Fruit fly (Drosophila melanogaster) whole organism, prepupa: Measurements from ENCODE around the gene ksh.

Source experiments
- Blimp-1 ChIP-seq: fragments of 200-800 bp; sonication (Bioruptor generic); optimal IDR thresholded peaks from 3 replicates; lab custom pipeline; 2017; ENCODE audit warnings: missing biosample characterization, missing genetic modification characterization, mild to moderate bottlenecking, moderate library complexity, missing genetic modification reagents
- CG10631 ChIP-seq: fragments of 200-800 bp; sonication (Bioruptor generic); optimal IDR thresholded peaks from 2 replicates; lab custom pipeline; 2016; ENCODE audit warnings: missing biosample characterization, missing genetic modification characterization
- CG11294 ChIP-seq: fragments of 200-800 bp; sonication (Bioruptor generic); IDR thresholded peaks from 2 replicates; pipeline ENCODE4 v1.3.6; 2022; ENCODE audit warnings: missing biosample characterization, missing genetic modification characterization
- CG11762 ChIP-seq: fragments of 200-800 bp; sonication (Bioruptor generic); optimal IDR thresholded peaks from 3 replicates; lab custom pipeline; 2016; ENCODE audit warnings: missing biosample characterization, missing genetic modification characterization; ENCODE audit not compliant: insufficient read depth
- CG11902 ChIP-seq: fragments of 200-800 bp; sonication (Bioruptor generic); optimal IDR thresholded peaks from 3 replicates; lab custom pipeline; 2016; ENCODE audit warnings: missing biosample characterization, missing genetic modification characterization
- CG15336 ChIP-seq: fragments of 200-800 bp; sonication (Bioruptor generic); IDR thresholded peaks from 2 replicates; pipeline ENCODE4 v1.3.6; 2022; ENCODE audit warnings: missing biosample characterization, missing genetic modification characterization
- CG1621 ChIP-seq: fragments of 200-800 bp; sonication (Bioruptor generic); optimal IDR thresholded peaks from 3 replicates; lab custom pipeline; 2018; ENCODE audit warnings: missing biosample characterization, mild to moderate bottlenecking, missing genetic modification characterization
- CG16779 ChIP-seq: fragments of 200-800 bp; sonication (Bioruptor generic); optimal IDR thresholded peaks from 3 replicates; lab custom pipeline; 2017; ENCODE audit warnings: missing biosample characterization, mild to moderate bottlenecking, missing genetic modification characterization
- CG31627 ChIP-seq: fragments of 200-800 bp; sonication (Bioruptor generic); optimal IDR thresholded peaks from 3 replicates; lab custom pipeline; 2016; ENCODE audit warnings: missing biosample characterization, missing genetic modification characterization
- CG32006 ChIP-seq: fragments of 200-800 bp; sonication (Bioruptor generic); optimal IDR thresholded peaks from 3 replicates; lab custom pipeline; 2017; ENCODE audit warnings: missing biosample characterization, mild to moderate bottlenecking, missing genetic modification characterization
- CG34406 ChIP-seq: fragments of 200-800 bp; sonication (Bioruptor generic); optimal IDR thresholded peaks from 3 replicates; lab custom pipeline; 2016; ENCODE audit warnings: missing biosample characterization, missing genetic modification characterization
- CG3919 ChIP-seq: fragments of 200-800 bp; sonication (Bioruptor generic); optimal IDR thresholded peaks from 3 replicates; lab custom pipeline; 2016; ENCODE audit warnings: missing biosample characterization, missing genetic modification characterization
- CG4318 ChIP-seq: fragments of 200-800 bp; sonication (Bioruptor generic); optimal IDR thresholded peaks from 3 replicates; lab custom pipeline; 2017; ENCODE audit warnings: missing biosample characterization, mild to moderate bottlenecking, missing genetic modification characterization
- CG6163 ChIP-seq: fragments of 200-800 bp; sonication (Bioruptor generic); IDR thresholded peaks from 3 replicates; pipeline ENCODE4 v1.3.6; 2022; ENCODE audit warnings: missing biosample characterization, missing genetic modification characterization
- CG6792 ChIP-seq: fragments of 200-800 bp; sonication (Bioruptor generic); optimal IDR thresholded peaks from 3 replicates; lab custom pipeline; 2016; ENCODE audit warnings: missing biosample characterization, missing genetic modification characterization
- CG6808 ChIP-seq: fragments of 200-800 bp; sonication (Bioruptor generic); optimal IDR thresholded peaks from 3 replicates; lab custom pipeline; 2017; ENCODE audit warnings: missing biosample characterization, missing genetic modification characterization, mild to moderate bottlenecking, moderate library complexity, missing genetic modification reagents
- CG6854 ChIP-seq: fragments of 200-800 bp; sonication (Bioruptor generic); optimal IDR thresholded peaks from 2 replicates; lab custom pipeline; 2017; ENCODE audit warnings: missing biosample characterization, mild to moderate bottlenecking, missing genetic modification characterization
- CG7368 ChIP-seq: fragments of 200-800 bp; sonication (Bioruptor generic); optimal IDR thresholded peaks from 3 replicates; lab custom pipeline; 2016; ENCODE audit warnings: missing biosample characterization, missing genetic modification characterization
- CG8119 ChIP-seq: fragments of 200-800 bp; sonication (Bioruptor generic); IDR thresholded peaks from 3 replicates; pipeline ENCODE4 v1.3.6; 2022; ENCODE audit warnings: missing biosample characterization, missing genetic modification characterization
- CG8319 ChIP-seq: fragments of 200-800 bp; sonication (Bioruptor generic); optimal IDR thresholded peaks from 3 replicates; lab custom pipeline; 2016; ENCODE audit warnings: missing biosample characterization, missing genetic modification characterization
- CG8632 ChIP-seq: fragments of 200-800 bp; sonication (Bioruptor generic); optimal IDR thresholded peaks from 3 replicates; lab custom pipeline; 2016; ENCODE audit warnings: missing biosample characterization, missing genetic modification characterization
- Eip75B ChIP-seq: fragments of 200-800 bp; sonication (Bioruptor generic); optimal IDR thresholded peaks from 3 replicates; lab custom pipeline; 2016; ENCODE audit warnings: missing biosample characterization, missing genetic modification characterization
- Eip93F ChIP-seq: fragments of 200-800 bp; sonication (Bioruptor generic); optimal IDR thresholded peaks from 2 replicates; lab custom pipeline; 2016; ENCODE audit warnings: missing biosample characterization, mild to moderate bottlenecking, missing genetic modification characterization
- Ets21C ChIP-seq: fragments of 200-800 bp; sonication (Bioruptor generic); optimal IDR thresholded peaks from 3 replicates; lab custom pipeline; 2016; ENCODE audit warnings: missing biosample characterization, missing genetic modification characterization
- Hr38 ChIP-seq: sonication (Bioruptor generic); optimal IDR thresholded peaks from 2 replicates; lab custom pipeline; 2016; ENCODE audit warnings: missing biosample characterization, missing genetic modification characterization
- Hr39 ChIP-seq: fragments of 200-800 bp; sonication (Bioruptor generic); optimal IDR thresholded peaks from 2 replicates; lab custom pipeline; 2016; ENCODE audit warnings: missing biosample characterization, missing genetic modification characterization
- Met ChIP-seq: fragments of 200-800 bp; sonication (Bioruptor generic); optimal IDR thresholded peaks from 3 replicates; lab custom pipeline; 2016; ENCODE audit warnings: missing biosample characterization, missing genetic modification characterization
- OdsH ChIP-seq: fragments of 200-800 bp; sonication (Bioruptor generic); optimal IDR thresholded peaks from 3 replicates; lab custom pipeline; 2016; ENCODE audit warnings: missing biosample characterization, missing genetic modification characterization
- Smox ChIP-seq: fragments of 200-800 bp; sonication (Bioruptor generic); optimal IDR thresholded peaks from 3 replicates; lab custom pipeline; 2016; ENCODE audit warnings: missing biosample characterization, missing genetic modification characterization
- Sox102F ChIP-seq: fragments of 200-800 bp; sonication (Bioruptor generic); optimal IDR thresholded peaks from 2 replicates; lab custom pipeline; 2016; ENCODE audit warnings: missing biosample characterization, mild to moderate bottlenecking, missing genetic modification characterization
- Sox14 ChIP-seq: fragments of 200-800 bp; sonication (Bioruptor generic); optimal IDR thresholded peaks from 3 replicates; lab custom pipeline; 2016; ENCODE audit warnings: missing biosample characterization, missing genetic modification characterization
- achi ChIP-seq: fragments of 200-800 bp; sonication (Bioruptor generic); optimal IDR thresholded peaks from 3 replicates; lab custom pipeline; 2016; ENCODE audit warnings: missing biosample characterization, missing genetic modification characterization
- cyc ChIP-seq: fragments of 200-800 bp; sonication (Bioruptor generic); optimal IDR thresholded peaks from 3 replicates; lab custom pipeline; 2016; ENCODE audit warnings: missing biosample characterization, missing genetic modification characterization
- dac ChIP-seq: fragments of 200-800 bp; sonication (Bioruptor generic); optimal IDR thresholded peaks from 2 replicates; lab custom pipeline; 2017; ENCODE audit warnings: missing biosample characterization, mild to moderate bottlenecking, missing genetic modification characterization
- dsx ChIP-seq: fragments of 200-800 bp; optimal IDR thresholded peaks from 3 replicates; lab custom pipeline; 2019; ENCODE audit warnings: missing biosample characterization, mild to moderate bottlenecking, missing genetic modification characterization, moderate library complexity; ENCODE audit not compliant: poor library complexity, severe bottlenecking
- esn ChIP-seq: fragments of 200-800 bp; sonication (Bioruptor generic); optimal IDR thresholded peaks from 2 replicates; lab custom pipeline; 2016; ENCODE audit warnings: missing biosample characterization, mild to moderate bottlenecking, missing genetic modification characterization, moderate library complexity
- fd59A ChIP-seq: fragments of 200-800 bp; sonication (Bioruptor generic); optimal IDR thresholded peaks from 2 replicates; lab custom pipeline; 2017; ENCODE audit warnings: missing biosample characterization, mild to moderate bottlenecking, missing genetic modification characterization, missing genetic modification reagents
- fd85E ChIP-seq: fragments of 200-800 bp; sonication (Bioruptor generic); optimal IDR thresholded peaks from 3 replicates; lab custom pipeline; 2016; ENCODE audit warnings: missing biosample characterization, missing genetic modification characterization
- fkh ChIP-seq: fragments of 200-800 bp; sonication (Bioruptor generic); optimal IDR thresholded peaks from 3 replicates; lab custom pipeline; 2017; ENCODE audit warnings: missing biosample characterization, mild to moderate bottlenecking, missing genetic modification characterization, moderate library complexity
- lz ChIP-seq: fragments of 200-800 bp; sonication (Bioruptor generic); optimal IDR thresholded peaks from 3 replicates; lab custom pipeline; 2016; ENCODE audit warnings: missing biosample characterization, missing genetic modification characterization
- net ChIP-seq: fragments of 200-800 bp; sonication (Bioruptor generic); optimal IDR thresholded peaks from 3 replicates; lab custom pipeline; 2016; ENCODE audit warnings: missing biosample characterization, missing genetic modification characterization
- pdm3 ChIP-seq: fragments of 200-800 bp; sonication (Bioruptor generic); optimal IDR thresholded peaks from 3 replicates; lab custom pipeline; 2016; ENCODE audit warnings: missing biosample characterization, missing genetic modification characterization
- salr ChIP-seq, 2 experiments: fragments of 200-800 bp; sonication (Bioruptor generic); optimal IDR thresholded peaks; 3 replicates each; lab custom pipeline; 2016 to 2018; ENCODE audit warnings: missing biosample characterization in 2 of 2, missing genetic modification characterization in 2 of 2, mild to moderate bottlenecking in 1 of 2
- spab ChIP-seq: fragments of 200-800 bp; sonication (Bioruptor generic); optimal IDR thresholded peaks from 2 replicates; lab custom pipeline; 2017; ENCODE audit warnings: missing biosample characterization, mild to moderate bottlenecking, missing genetic modification characterization, missing genetic modification reagents
- ss ChIP-seq, 2 experiments: fragments of 200-800 bp; sonication (Bioruptor generic); optimal IDR thresholded peaks; 2 replicates in 1 of 2; 3 replicates in 1 of 2; lab custom pipeline; 2017 to 2018; ENCODE audit warnings: mild to moderate bottlenecking in 2 of 2, missing biosample characterization in 2 of 2, missing genetic modification characterization in 2 of 2, moderate library complexity in 1 of 2
- topi ChIP-seq: fragments of 200-800 bp; sonication (Bioruptor generic); optimal IDR thresholded peaks from 3 replicates; lab custom pipeline; 2016; ENCODE audit warnings: missing biosample characterization, missing genetic modification characterization
- vri ChIP-seq: fragments of 200-800 bp; sonication (Bioruptor generic); optimal IDR thresholded peaks from 3 replicates; lab custom pipeline; 2016; ENCODE audit warnings: missing biosample characterization, mild to moderate bottlenecking, missing genetic modification characterization

ksh gene

DNA sequence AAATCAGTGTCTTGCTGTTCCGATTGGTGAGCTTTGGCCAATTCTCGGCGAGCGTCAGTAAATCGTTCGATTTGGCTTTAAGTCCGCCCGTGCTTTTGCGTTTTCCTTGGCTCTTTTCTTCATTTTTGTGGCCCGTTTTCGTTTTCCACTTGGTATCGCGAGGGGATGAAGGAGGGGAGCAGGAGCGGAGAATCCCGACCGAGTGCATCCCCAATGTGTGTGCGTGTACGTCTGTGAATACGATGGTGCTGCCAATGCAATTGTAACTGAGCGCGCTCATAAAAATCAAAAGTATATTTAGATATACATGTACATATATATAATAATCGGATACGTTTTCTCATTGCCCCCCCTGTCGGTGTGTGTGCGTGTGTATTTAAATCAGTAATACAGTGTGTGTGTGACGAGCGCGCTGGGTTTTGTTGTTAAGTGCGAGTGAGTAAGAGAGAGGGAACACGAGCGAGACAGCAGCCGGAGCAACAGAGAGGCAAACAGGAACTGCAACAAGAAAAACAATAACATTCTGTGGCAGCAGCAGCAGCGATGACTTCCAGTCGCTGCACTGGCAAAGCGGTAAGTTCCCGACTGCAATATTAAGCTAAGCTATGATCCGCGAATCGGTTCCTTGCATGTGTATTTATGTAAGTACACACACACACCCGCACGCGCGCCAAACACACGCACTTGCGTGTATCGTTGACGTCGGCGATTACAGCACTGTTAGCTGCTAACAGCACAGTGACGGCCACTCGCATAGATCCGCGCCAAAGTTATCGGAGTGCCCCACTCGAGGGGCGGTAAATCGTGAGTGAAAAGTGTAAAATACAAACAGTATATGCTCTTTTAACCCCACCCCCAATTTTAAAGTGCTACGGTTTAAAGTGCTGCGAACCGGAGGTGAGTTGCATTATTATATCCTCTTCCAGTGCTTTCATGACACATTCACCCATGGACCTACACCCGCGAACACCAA is 1.1 kb upstream of the ksh start (continued):
- TF ChIP-seq CG8632 (GFP tag; lab: Kevin White, UChicago) (peak; percentile 56), pdm3 (GFP tag; lab: Kevin White, UChicago) (peak; percentile 77), Eip75B (GFP tag; lab: Kevin White, UChicago) (peak; percentile 62), Hr39 (GFP tag; lab: Kevin White, UChicago) (peak; percentile 68), CG6792 (GFP tag; lab: Kevin White, UChicago) (peak; percentile 62), Ets21C (peak; percentile 3), fkh (peak; percentile 60), fd59A (peak; percentile 45), CG15336 (GFP tag; lab: Robert Waterston, UW) (peak; percentile 72), CG4318 (GFP tag; lab: Kevin White, UChicago) (no peak), fd85E (peak; percentile 19), CG11762 (peak; percentile 38), achi (GFP tag; lab: Kevin White, UChicago) (peak; percentile 53), CG3919 (GFP tag; lab: Kevin White, UChicago) (peak; percentile 61), CG6163 (GFP tag; lab: Robert Waterston, UW) (peak; percentile 61), CG34406 (GFP tag; lab: Kevin White, UChicago) (peak; percentile 26), salr (GFP tag; optimal IDR thresholded peaks at IDR 0.05; lab: Kevin White, UChicago) (peak in 1 of 2 experiments; percentile 59), Eip93F (GFP tag; lab: Kevin White, UChicago) (no peak), esn (peak; percentile 61), Sox102F (GFP tag; lab: Kevin White, UChicago) (peak; percentile 64), CG1621 (tag; lab: Kevin White, UChicago) (peak; percentile 64), Blimp-1 (no peak), Hr38 (no peak), CG6854 (no peak), dac (GFP tag; lab: Kevin White, UChicago) (peak; percentile 66), CG11902 (peak; percentile 43), lz (GFP tag; lab: Kevin White, UChicago) (peak; percentile 65), net (GFP tag; lab: Kevin White, UChicago) (peak; percentile 58), CG8119 (GFP tag; lab: Robert Waterston, UW) (peak; percentile 77), CG7368 (GFP tag; lab: Kevin White, UChicago) (peak; percentile 55), spab (no peak), dsx (GFP tag; lab: Kevin White, UChicago) (no peak), vri (GFP tag; lab: Kevin White, UChicago) (no peak), CG8319 (GFP tag; lab: Kevin White, UChicago) (peak; percentile 35), topi (GFP tag; lab: Kevin White, UChicago) (peak; percentile 69), cyc (peak; percentile 63), CG10631 (GFP tag; lab: Kevin White, UChicago) (peak; percentile 69)

DNA sequence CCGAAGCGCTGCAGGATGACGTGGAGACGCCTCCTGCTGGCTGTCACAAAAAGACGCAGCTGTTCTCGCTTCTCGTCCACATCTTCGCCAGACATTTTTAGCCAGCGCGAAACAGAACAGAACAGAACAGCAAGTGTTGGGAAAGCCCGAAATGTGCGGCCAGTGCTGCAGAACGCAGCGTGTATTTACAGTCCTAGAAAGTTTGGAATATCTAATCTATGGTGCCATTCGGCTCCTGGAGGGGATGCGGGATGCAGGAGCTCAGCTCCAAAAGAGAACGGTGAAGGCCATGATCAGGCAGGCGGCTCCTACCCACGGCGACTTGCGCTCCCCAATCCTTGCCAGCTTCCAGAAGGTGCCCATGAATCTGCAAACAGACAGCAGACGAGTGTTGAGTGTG is 507 bp downstream of the ksh start, which contains the start of gene CG12204:
Gene CG12204 (minus strand): TSS at position 117 of the 400 bp plus-strand sequence.
- no peak for TF ChIP-seq Met (GFP tag; lab: Kevin White, UChicago)
- TF ChIP-seq CG6792 (GFP tag; lab: Kevin White, UChicago): no peak
- peak; percentile 31 for TF ChIP-seq lz (GFP tag; lab: Kevin White, UChicago)
- no peak for TF ChIP-seq fd85E
- no peak for TF ChIP-seq Hr38
- TF ChIP-seq pdm3 (GFP tag; lab: Kevin White, UChicago): no peak
- no peak for TF ChIP-seq CG16779 (tag; lab: Kevin White, UChicago)
- TF ChIP-seq Smox (GFP tag; lab: Kevin White, UChicago): no peak
- peak; percentile 35 for TF ChIP-seq cyc
- TF ChIP-seq spab: no peak
- no peak for TF ChIP-seq CG11294 (GFP tag; lab: Robert Waterston, UW)
- no peak for TF ChIP-seq OdsH (GFP tag; lab: Kevin White, UChicago)
- no peak for TF ChIP-seq net (GFP tag; lab: Kevin White, UChicago)
- no peak for TF ChIP-seq Sox102F (GFP tag; lab: Kevin White, UChicago)
- no peak for TF ChIP-seq Sox14 (GFP tag; lab: Kevin White, UChicago)
- TF ChIP-seq CG31627 (GFP tag; lab: Kevin White, UChicago): peak; percentile 3
- TF ChIP-seq CG11762: no peak
- peak in 1 of 2 experiments; percentile 18 for TF ChIP-seq ss (GFP tag; optimal IDR thresholded peaks at IDR 0.05; lab: Kevin White, UChicago)
- TF ChIP-seq CG8632 (GFP tag; lab: Kevin White, UChicago): no peak
- no peak for TF ChIP-seq CG15336 (GFP tag; lab: Robert Waterston, UW)
- TF ChIP-seq CG6808 (GFP tag; lab: Kevin White, UChicago): no peak
- TF ChIP-seq CG32006 (GFP tag; lab: Kevin White, UChicago): no peak
- no peak for TF ChIP-seq achi (GFP tag; lab: Kevin White, UChicago)
- no peak for TF ChIP-seq fd59A
- TF ChIP-seq CG3919 (GFP tag; lab: Kevin White, UChicago): no peak
